Fruit fly (Drosophila melanogaster) whole organism: ENCODE measurements around the gene Swt1.

Experiments used
- CG8478 ChIP-seq: fragments of >200 bp; optimal IDR thresholded peaks from 2 replicates; lab custom pipeline; 2018; ENCODE audit warnings: inconsistent platforms
- Dll ChIP-seq: fragments of >200 bp; optimal IDR thresholded peaks from 2 replicates; lab custom pipeline; 2017
- EcR ChIP-seq, 2 experiments: fragments of >200 bp; optimal IDR thresholded peaks; 2 replicates each; lab custom pipeline; 2017; ENCODE audit warnings: missing biosample characterization in 2 of 2, missing genetic modification characterization in 2 of 2, missing genetic modification reagents in 2 of 2
- pan ChIP-seq: fragments of >200 bp; optimal IDR thresholded peaks from 2 replicates; lab custom pipeline; 2017
- psq ChIP-seq: fragments of >200 bp; optimal IDR thresholded peaks from 2 replicates; lab custom pipeline; 2017
- usp ChIP-seq: fragments of >200 bp; optimal IDR thresholded peaks from 2 replicates; lab custom pipeline; 2017; ENCODE audit warnings: missing biosample characterization, missing genetic modification characterization, mixed read lengths

The Swt1 gene

DNA sequence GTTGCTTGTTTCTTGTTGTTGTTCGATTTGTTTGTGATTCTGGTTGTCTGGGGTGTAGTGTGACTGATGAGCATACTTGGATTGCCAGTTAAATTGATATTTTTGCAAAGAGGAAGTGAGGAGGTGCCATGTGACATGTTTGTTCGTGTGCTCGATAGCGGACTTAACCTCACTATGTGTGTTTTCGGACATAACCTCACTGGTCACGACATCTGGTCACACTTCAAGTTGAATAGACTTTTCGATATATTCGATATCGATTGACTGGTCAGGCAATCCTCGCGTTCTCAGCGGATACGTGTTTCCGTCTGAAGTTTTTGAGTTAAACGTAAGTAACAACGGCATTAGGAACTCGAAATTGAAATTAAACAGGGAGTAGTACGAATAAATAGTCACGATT, 18.4 kb upstream of the Swt1 start:
- no peak for TF ChIP-seq Dll (lab: Kevin White, UChicago)

DNA sequence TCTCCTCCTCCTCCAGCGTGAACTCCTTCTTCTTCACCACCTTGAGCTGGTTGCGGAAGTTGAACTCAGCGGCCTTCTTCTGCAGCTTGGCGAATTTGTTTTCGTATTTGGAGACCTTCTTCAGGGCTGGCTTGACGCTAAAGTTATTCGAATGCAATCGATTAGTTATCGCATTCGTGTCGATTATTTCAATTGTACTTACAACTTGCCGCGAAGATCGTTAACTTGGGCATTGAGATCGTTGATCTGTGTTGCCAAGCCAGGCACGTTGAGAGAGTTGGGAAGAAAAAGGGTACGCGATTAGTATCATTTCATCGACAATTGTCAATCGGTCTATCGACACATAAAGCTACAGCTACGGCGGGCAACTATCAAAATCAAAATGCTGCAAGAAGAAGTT, 16.4 kb upstream of the Swt1 start:
- no peak for TF ChIP-seq usp (GFP tag; lab: Kevin White, UChicago)
- TF ChIP-seq Dll (lab: Kevin White, UChicago): no peak
- TF ChIP-seq pan: no peak
- no peak for TF ChIP-seq psq
- no peak for TF ChIP-seq CG8478 (lab: Kevin White, UChicago)
- no peak for TF ChIP-seq EcR (GFP tag; optimal IDR thresholded peaks at IDR 0.05; lab: Kevin White, UChicago)

DNA sequence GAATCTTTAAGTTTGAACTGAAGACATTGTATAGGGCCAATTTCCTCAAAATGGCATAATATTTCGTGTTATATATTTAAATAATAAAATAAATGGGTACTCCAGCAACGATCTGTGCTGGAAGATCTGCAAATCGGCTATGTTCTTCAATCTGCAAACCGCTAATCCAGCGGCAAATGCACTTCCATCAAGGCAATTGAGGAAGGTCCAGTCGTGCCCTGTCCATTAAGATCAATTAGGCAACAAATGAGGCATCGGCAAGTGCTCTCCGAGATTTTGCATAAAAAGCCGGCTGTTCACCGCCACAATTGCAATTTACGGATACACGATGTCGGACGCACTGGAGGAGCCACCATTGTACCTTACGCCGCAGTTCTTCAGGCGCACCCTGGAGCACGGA, 13.0 kb upstream of the Swt1 start, which contains the start of gene CG7135:
CG7135 (plus strand) TSS at position 301 of the 400 bp plus-strand sequence.
- no peak for TF ChIP-seq Dll (lab: Kevin White, UChicago)
- TF ChIP-seq EcR (GFP tag; optimal IDR thresholded peaks at IDR 0.05; lab: Kevin White, UChicago): no peak
- TF ChIP-seq psq: no peak
- no peak for TF ChIP-seq usp (GFP tag; lab: Kevin White, UChicago)
- TF ChIP-seq pan: no peak
- no peak for TF ChIP-seq CG8478 (lab: Kevin White, UChicago)

DNA sequence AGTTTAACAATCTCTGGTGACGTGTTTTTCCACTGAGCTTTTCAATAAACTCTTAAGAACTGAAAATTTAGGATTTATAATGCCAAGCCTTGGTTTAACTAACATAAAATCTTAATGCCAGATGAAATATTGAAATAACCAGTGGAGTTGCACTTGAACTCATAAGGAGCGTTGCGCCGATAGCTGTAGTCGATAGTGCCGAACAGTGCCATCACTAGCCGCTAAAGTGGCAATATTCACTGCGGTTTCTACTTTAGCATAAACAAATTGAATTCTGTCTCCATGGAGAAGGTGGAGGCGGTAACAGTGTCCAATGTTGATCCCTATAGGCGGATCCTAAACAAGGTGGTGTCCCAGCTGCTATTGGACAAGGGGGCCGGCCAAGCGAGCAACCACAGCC, 11.5 kb upstream of the Swt1 start, which contains the start of gene Taf8:
Taf8 (plus strand) TSS at position 193 of the 400 bp plus-strand sequence.
- TF ChIP-seq pan (no peak), psq (no peak), CG8478 (lab: Kevin White, UChicago) (no peak), Dll (lab: Kevin White, UChicago) (no peak), usp (GFP tag; lab: Kevin White, UChicago) (no peak), EcR (GFP tag; optimal IDR thresholded peaks at IDR 0.05; lab: Kevin White, UChicago) (no peak)

DNA sequence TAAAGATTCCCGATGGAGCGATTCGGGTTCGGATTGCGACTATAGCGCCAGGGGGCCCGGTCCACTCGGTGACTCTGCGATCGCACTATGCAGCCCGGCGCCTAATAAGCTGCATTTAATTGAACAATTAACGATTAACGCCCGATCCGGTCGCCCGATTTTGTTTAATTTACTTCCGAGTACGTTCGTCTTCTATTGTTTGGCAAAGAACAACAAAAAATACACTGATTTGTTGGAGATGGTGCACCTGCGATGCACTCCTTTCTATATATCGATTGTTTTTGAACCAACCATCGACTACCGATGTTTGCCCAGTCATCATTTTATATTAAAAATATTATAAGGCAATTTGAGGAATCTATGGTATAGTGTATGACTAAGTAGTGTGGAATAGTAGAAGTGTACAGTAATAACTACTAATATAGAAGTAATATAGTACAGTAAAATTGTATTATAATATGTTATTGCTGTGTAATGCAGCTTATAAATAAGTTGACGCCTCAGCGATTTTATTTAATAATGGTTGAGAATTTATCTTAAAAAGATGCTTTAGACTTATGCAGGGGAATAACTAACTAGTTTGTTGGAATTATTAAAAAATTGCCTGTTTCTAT, 10.9 kb upstream of the Swt1 start, which contains the start of gene Mvb12:
Mvb12 (minus strand) TSS at position 217 of the 614 bp plus-strand sequence.
- no peak for TF ChIP-seq psq
- TF ChIP-seq usp (GFP tag; lab: Kevin White, UChicago): no peak
- no peak for TF ChIP-seq EcR (GFP tag; optimal IDR thresholded peaks at IDR 0.05; lab: Kevin White, UChicago)
- TF ChIP-seq Dll (lab: Kevin White, UChicago): no peak
- no peak for TF ChIP-seq pan
- no peak for TF ChIP-seq CG8478 (lab: Kevin White, UChicago)

DNA sequence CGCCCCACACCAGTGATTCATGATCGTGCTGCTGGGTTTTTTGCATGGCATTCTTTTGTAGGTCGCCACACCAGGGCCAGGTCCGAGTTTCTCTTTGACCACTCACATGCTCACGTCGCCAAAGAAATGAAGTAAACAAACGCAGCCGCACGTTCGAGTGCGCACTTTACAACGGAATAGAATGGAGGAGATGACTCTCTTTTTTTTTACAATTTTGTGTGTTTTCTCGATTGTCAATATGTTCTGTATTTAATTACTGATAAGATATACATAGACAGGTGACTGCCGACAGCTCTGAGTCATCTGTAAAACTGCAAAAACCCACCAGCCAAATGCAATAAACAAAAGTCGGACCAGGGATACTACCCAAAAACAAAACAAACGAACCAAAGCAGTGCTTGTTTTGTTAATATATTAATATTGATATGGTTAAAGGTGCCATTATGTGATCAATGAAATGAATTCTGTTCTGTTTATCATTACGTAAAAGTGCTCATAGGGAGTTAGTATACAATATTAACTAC, 9.9 kb upstream of the Swt1 start:
- TF ChIP-seq EcR (GFP tag; optimal IDR thresholded peaks at IDR 0.05; lab: Kevin White, UChicago) (no peak), psq (no peak), pan (no peak), usp (GFP tag; lab: Kevin White, UChicago) (no peak), Dll (lab: Kevin White, UChicago) (no peak), CG8478 (lab: Kevin White, UChicago) (no peak)

DNA sequence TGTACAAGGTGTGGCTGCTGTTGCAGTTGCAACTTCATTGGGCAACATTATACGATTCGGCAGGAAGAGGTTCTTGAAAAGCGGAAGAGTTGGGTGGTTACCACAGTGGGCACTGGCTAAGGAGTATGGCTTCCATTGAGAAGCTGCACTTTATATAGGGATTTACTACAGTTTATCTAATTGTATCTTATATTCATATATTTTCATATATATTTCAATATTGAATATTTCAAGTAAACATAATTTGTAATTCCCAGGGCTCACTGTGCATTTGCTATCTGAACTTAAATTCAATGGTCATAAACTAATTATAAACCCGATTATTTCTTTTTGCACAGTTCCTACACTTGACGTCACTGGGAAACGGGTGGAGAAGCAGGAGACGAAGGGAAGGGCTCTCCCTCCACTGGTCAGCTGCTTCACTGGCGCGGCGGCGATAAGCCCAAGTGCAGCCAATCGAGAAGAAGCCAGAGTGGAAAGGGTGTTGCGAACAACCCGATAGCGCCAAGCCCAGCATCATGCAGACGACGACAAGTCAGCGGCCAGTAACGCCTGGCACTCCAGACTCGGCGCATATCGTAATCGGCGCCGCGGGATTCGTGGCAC, 4.5 kb upstream of the Swt1 start:
- TF ChIP-seq Dll (lab: Kevin White, UChicago) (no peak), CG8478 (lab: Kevin White, UChicago) (no peak), psq (no peak), usp (GFP tag; lab: Kevin White, UChicago) (no peak), EcR (GFP tag; optimal IDR thresholded peaks at IDR 0.05; lab: Kevin White, UChicago) (no peak), pan (no peak)

DNA sequence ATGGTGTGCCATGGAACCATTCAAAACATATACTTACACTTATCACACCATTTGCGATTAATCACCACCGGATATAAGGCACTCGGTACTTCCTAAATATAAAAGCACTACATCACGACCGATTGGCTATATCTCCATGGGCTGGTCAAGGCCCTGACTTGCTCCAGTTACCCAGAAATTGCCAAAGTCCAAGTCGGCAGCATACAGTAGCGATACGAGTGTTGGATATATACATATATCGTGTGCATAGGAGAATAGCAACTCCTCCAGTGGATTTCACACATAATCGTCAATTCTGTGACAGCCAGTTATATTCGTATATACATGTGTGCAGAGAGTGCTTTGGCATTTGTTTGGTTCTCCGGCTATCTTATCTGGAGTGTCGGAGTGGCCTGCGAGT, 3.8 kb upstream of the Swt1 start:
- TF ChIP-seq Dll (lab: Kevin White, UChicago): no peak
- no peak for TF ChIP-seq usp (GFP tag; lab: Kevin White, UChicago)
- TF ChIP-seq psq: no peak
- TF ChIP-seq CG8478 (lab: Kevin White, UChicago): no peak
- TF ChIP-seq EcR (GFP tag; optimal IDR thresholded peaks at IDR 0.05; lab: Kevin White, UChicago): no peak
- TF ChIP-seq pan: no peak

DNA sequence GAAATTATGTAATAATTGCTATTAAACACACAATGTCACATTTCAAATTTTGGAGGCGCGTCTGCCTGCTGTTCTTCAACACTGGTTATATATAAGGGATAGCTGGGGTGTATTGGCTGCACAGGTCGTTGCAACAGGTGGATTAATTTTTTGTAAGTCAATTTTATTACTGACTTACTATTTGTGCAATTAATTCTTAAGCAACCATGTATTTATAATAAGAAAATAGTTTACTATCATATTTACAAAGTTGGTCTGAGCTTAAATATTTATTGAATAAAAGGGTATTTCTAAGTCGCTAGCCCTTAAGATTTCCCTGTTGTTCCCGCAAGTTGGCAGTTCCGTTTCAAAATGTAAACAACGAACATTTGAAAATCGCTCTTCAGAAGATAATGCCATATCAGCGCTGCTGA, 2.5 kb upstream of the Swt1 start, which contains the start of gene RhoGAP16F:
RhoGAP16F (plus strand) TSS at position 336 of the 413 bp plus-strand sequence.
- no peak for TF ChIP-seq EcR (GFP tag; optimal IDR thresholded peaks at IDR 0.05; lab: Kevin White, UChicago)
- no peak for TF ChIP-seq Dll (lab: Kevin White, UChicago)
- peak; percentile 95 for TF ChIP-seq pan
- TF ChIP-seq psq: no peak
- no peak for TF ChIP-seq usp (GFP tag; lab: Kevin White, UChicago)

DNA sequence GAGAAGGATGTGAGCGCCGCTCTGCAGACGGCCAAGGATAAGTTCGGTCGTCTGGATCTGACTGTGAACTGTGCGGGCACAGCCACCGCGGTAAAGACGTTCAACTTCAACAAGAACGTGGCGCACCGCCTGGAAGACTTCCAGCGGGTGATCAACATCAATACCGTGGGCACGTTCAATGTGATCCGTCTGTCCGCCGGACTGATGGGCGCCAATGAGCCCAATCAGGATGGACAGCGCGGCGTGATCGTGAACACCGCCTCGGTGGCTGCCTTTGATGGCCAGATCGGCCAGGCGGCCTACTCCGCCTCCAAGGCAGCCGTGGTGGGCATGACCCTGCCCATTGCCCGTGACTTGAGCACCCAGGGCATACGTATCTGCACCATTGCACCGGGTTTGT, 1.8 kb upstream of the Swt1 start:
- TF ChIP-seq usp (GFP tag; lab: Kevin White, UChicago): no peak
- no peak for TF ChIP-seq CG8478 (lab: Kevin White, UChicago)

DNA sequence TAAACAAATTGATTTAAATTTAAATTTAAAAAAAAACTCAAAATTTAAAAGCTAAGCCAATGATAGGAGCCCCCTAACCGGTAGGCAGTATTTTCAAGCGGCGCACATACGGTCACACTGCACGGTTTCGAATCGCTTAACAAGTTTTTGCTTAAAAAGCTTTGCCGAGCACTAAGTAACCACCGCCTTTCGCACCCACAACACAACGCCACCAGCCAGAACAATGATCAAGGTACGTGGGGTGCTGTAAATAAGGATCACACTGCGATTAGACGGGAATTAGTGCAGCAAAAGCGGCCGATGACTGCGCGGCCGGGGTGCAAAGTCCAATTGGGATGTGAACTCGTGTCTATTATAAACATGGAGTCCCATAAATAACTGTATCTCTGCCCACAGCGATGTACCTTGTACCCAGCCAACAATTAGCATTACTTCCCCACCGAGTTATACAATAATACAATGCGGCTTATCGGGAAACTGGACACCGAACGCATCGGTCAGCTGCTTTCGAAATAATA, 909 bp upstream of the Swt1 start, which contains the start of gene scu:
scu (plus strand) TSS at position 101 of the 518 bp plus-strand sequence.
- TF ChIP-seq usp (GFP tag; lab: Kevin White, UChicago) (no peak), pan (no peak), Dll (lab: Kevin White, UChicago) (no peak), psq (no peak), EcR (GFP tag; optimal IDR thresholded peaks at IDR 0.05; lab: Kevin White, UChicago) (no peak), CG8478 (lab: Kevin White, UChicago) (no peak)

DNA sequence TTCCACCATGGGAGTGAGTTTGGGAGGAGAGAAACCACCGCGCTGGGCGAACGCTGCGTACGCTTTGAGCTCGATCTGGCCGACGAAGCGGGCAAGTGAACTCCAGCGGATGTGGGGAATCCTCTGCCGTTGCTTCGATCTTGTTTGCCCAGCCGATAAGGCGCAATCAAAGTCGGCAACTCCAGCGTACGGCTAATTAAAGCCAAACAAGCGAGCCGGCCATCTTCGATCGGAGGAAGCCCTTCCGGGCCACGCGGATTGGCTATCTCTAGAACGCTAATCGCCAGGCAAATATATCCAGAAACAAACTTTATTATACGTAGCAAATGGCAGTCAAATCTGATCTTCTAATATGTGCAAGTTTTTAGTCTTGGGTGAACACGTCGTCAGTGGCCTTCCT, 1.9 kb downstream of the Swt1 start, which contains the start of gene CG7536:
CG7536 (minus strand) TSS at position 101 of the 400 bp plus-strand sequence.
- TF ChIP-seq psq (no peak), Dll (lab: Kevin White, UChicago) (no peak), usp (GFP tag; lab: Kevin White, UChicago) (no peak), CG8478 (lab: Kevin White, UChicago) (no peak), pan (no peak), EcR (GFP tag; optimal IDR thresholded peaks at IDR 0.05; lab: Kevin White, UChicago) (no peak)
